Fruit fly (Drosophila melanogaster) whole organism, adult: ENCODE data around the gene CG33768.
"Not testable (repeated sequence)": the region's sequence is repeated elsewhere in the genome, so short reads cannot be mapped to it uniquely, and the experiment has no call there.

Experiments
- CG11617 ChIP-seq: fragments of 200-800 bp; sonication (Bioruptor generic); optimal IDR thresholded peaks from 2 replicates; lab custom pipeline; 2017; ENCODE audit warnings: mild to moderate bottlenecking, missing biosample characterization, missing genetic modification reagents, missing genetic modification characterization
- CG12768 ChIP-seq: fragments of 200-800 bp; sonication (Bioruptor generic); optimal IDR thresholded peaks from 2 replicates; lab custom pipeline; 2017; ENCODE audit warnings: missing biosample characterization, missing genetic modification characterization, mild to moderate bottlenecking, moderate library complexity, missing genetic modification reagents
- CG14711 ChIP-seq: fragments of 200-800 bp; sonication (Bioruptor generic); optimal IDR thresholded peaks from 2 replicates; lab custom pipeline; 2018; ENCODE audit warnings: missing biosample characterization, mild to moderate bottlenecking, missing genetic modification characterization, moderate library complexity
- CG1620 ChIP-seq: fragments of 200-800 bp; sonication (Bioruptor generic); optimal IDR thresholded peaks from 2 replicates; lab custom pipeline; 2016; ENCODE audit warnings: missing biosample characterization, missing genetic modification characterization
- CG33017 ChIP-seq: fragments of 200-800 bp; sonication (Bioruptor generic); optimal IDR thresholded peaks from 2 replicates; lab custom pipeline; 2018; ENCODE audit warnings: missing biosample characterization, mild to moderate bottlenecking, missing genetic modification characterization, moderate library complexity
- CG5204 ChIP-seq: fragments of 200-800 bp; sonication (Bioruptor generic); optimal IDR thresholded peaks from 2 replicates; lab custom pipeline; 2016; ENCODE audit warnings: missing biosample characterization, missing genetic modification characterization
- CG7045 ChIP-seq: fragments of 200-800 bp; sonication (Bioruptor generic); optimal IDR thresholded peaks from 2 replicates; lab custom pipeline; 2017; ENCODE audit warnings: missing biosample characterization, mild to moderate bottlenecking, missing genetic modification characterization
- CG7101 ChIP-seq: fragments of 200-800 bp; sonication (Bioruptor generic); optimal IDR thresholded peaks from 2 replicates; lab custom pipeline; 2018; ENCODE audit warnings: missing biosample characterization, mild to moderate bottlenecking, missing genetic modification characterization, moderate library complexity
- Clk ChIP-seq: fragments of 200-800 bp; sonication (Bioruptor generic); optimal IDR thresholded peaks from 2 replicates; lab custom pipeline; 2017; ENCODE audit warnings: missing biosample characterization, missing genetic modification characterization
- Crg-1 ChIP-seq: fragments of 200-800 bp; sonication (Bioruptor generic); optimal IDR thresholded peaks from 2 replicates; lab custom pipeline; 2016; ENCODE audit warnings: missing biosample characterization, missing genetic modification characterization
- Hr96 ChIP-seq: fragments of 200-800 bp; sonication (Bioruptor generic); optimal IDR thresholded peaks from 2 replicates; lab custom pipeline; 2016; ENCODE audit warnings: missing biosample characterization, missing genetic modification characterization
- Mnt ChIP-seq: fragments of 200-800 bp; sonication (Bioruptor generic); optimal IDR thresholded peaks from 2 replicates; lab custom pipeline; 2016; ENCODE audit warnings: missing biosample characterization, mild to moderate bottlenecking, missing genetic modification characterization
- bab1 ChIP-seq: fragments of 200-800 bp; sonication (Bioruptor generic); optimal IDR thresholded peaks from 3 replicates; lab custom pipeline; 2019; ENCODE audit warnings: missing biosample characterization, mild to moderate bottlenecking, missing genetic modification characterization, moderate library complexity
- cic ChIP-seq: fragments of 200-800 bp; sonication (Bioruptor generic); optimal IDR thresholded peaks from 2 replicates; lab custom pipeline; 2017; ENCODE audit warnings: missing biosample characterization, mild to moderate bottlenecking, missing genetic modification characterization, moderate library complexity
- cnc ChIP-seq, 2 experiments: fragments of >200 bp; optimal IDR thresholded peaks; 2 replicates each; lab custom pipeline; 2017
- kay ChIP-seq: fragments of 200-800 bp; sonication (Bioruptor generic); peaks from one replicate; lab custom pipeline; 2016; ENCODE audit warnings: missing biosample characterization, missing genetic modification characterization, borderline replicate concordance
- ovo ChIP-seq: fragments of 200-800 bp; sonication (Bioruptor generic); optimal IDR thresholded peaks from 2 replicates; lab custom pipeline; 2016; ENCODE audit warnings: missing biosample characterization, missing genetic modification characterization
- pad ChIP-seq: fragments of 200-800 bp; sonication (Bioruptor generic); optimal IDR thresholded peaks from 3 replicates; lab custom pipeline; 2017; ENCODE audit warnings: missing biosample characterization, missing genetic modification characterization, mild to moderate bottlenecking, moderate library complexity, missing genetic modification reagents
- tj ChIP-seq: fragments of 200-800 bp; sonication (Bioruptor generic); optimal IDR thresholded peaks from 3 replicates; lab custom pipeline; 2017; ENCODE audit warnings: missing biosample characterization, mild to moderate bottlenecking, missing genetic modification characterization, moderate library complexity
- toe ChIP-seq: fragments of 200-800 bp; sonication (Bioruptor generic); optimal IDR thresholded peaks from 2 replicates; lab custom pipeline; 2016; ENCODE audit warnings: missing biosample characterization, missing genetic modification characterization

CG33768 gene

DNA sequence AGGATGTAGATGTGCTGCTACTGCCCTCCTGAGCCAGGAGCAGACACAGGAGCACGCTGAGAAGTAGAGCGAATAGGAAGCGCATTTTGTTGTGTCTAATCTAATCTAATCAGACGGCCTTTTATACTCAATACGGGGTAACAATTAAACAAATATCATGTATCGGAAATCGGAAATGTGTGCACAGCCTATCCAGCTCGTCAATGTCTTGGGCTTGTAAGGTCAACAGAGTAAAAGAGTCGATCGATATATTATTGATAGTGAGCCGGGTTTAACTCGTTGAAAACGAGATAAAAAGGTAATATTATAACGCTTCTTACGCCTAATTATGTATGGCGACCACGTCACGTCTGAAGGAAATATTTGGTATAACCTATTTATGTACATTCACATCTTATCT lies 45.5 kb downstream of the CG33768 start, which contains the start of gene CG14454:
CG14454 (minus strand) TSS at position 101 of the 400 bp plus-strand sequence.
- not testable (repeated sequence) for TF ChIP-seq CG12768, Crg-1, cic (GFP tag; lab: Kevin White, UChicago)

DNA sequence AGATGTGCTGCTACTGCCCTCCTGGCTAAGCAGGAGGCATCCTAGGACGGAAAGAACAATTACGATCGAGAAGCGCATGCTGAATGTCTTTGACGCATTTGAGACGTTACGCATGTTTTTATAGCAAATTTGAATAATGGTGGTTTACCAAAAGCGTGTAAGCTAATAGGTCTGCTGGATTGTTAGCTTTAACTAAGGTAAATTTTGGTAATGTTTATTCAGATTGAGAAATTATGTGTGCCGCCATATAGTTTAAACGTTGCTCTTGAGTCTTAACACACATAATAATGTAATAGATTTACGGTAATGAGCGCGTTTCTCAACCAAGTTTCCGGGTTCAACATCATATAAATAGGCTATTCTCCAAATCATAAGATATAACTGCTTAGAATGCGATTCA lies 46.7 kb downstream of the CG33768 start, which contains the start of the genes CG12546 and CG14453:
CG12546 (minus strand) TSS at position 101 of the 400 bp plus-strand sequence.
CG14453 (plus strand) TSS at position 372 of the 400 bp plus-strand sequence.
- no peak for TF ChIP-seq CG7101
- no peak for TF ChIP-seq cic (GFP tag; lab: Kevin White, UChicago)

DNA sequence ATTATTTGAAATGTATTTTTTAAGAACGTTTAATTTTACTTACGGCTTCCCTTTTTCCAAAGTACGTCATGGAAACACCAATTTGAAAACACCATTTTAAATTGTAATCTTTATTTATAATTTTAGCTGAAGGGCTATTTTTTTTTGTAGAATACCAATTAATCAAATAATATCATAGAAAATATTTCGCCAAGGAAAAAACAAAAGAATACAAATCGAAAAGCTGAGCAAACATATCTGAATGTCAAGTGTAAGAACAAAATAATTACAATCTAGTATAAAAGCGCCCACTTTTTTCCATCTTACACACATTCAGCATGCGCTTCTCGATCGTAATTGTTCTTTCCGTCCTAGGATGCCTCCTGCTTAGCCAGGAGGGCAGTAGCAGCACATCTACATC lies 48.7 kb downstream of the CG33768 start, which contains the start of gene CG14452:
CG14452 (plus strand) TSS at position 301 of the 400 bp plus-strand sequence.
- TF ChIP-seq CG5204 (GFP tag; lab: Kevin White, UChicago) (no peak), ovo (GFP tag; lab: Kevin White, UChicago) (no peak), kay (no peak), toe (no peak), pad (no peak), cic (GFP tag; lab: Kevin White, UChicago) (no peak), CG33017 (tag; lab: Kevin White, UChicago) (no peak), CG12768 (GFP tag; lab: Kevin White, UChicago) (no peak), Clk (GFP tag; lab: Kevin White, UChicago) (no peak), Crg-1 (GFP tag; lab: Kevin White, UChicago) (no peak), CG1620 (no peak), tj (GFP tag; lab: Kevin White, UChicago) (no peak), CG11617 (GFP tag; lab: Kevin White, UChicago) (no peak), CG7045 (no peak), Hr96 (GFP tag; lab: Kevin White, UChicago) (no peak), cnc (optimal IDR thresholded peaks at IDR 0.05; lab: Kevin White, UChicago) (no peak), bab1 (GFP tag; lab: Kevin White, UChicago) (no peak), Mnt (GFP tag; lab: Kevin White, UChicago) (no peak), CG14711 (tag; lab: Kevin White, UChicago) (no peak)

DNA sequence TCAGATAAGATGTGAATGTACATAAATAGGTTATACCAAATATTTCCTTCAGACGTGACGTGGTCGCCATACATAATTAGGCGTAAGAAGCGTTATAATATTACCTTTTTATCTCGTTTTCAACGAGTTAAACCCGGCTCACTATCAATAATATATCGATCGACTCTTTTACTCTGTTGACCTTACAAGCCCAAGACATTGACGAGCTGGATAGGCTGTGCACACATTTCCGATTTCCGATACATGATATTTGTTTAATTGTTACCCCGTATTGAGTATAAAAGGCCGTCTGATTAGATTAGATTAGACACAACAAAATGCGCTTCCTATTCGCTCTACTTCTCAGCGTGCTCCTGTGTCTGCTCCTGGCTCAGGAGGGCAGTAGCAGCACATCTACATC lies 50.0 kb downstream of the CG33768 start, which contains the start of gene CG32453:
CG32453 (plus strand) TSS at position 301 of the 400 bp plus-strand sequence.
- not testable (repeated sequence) for TF ChIP-seq bab1 (GFP tag; lab: Kevin White, UChicago); Mnt (GFP tag; lab: Kevin White, UChicago); cnc (optimal IDR thresholded peaks at IDR 0.05; lab: Kevin White, UChicago)
